Fruit fly (Drosophila melanogaster) whole organism, embryonic: ENCODE data around the gene VhaAC45RP.

Experiments used
- CG11093 ChIP-seq: fragments of 200-800 bp; sonication (Bioruptor generic); IDR thresholded peaks from 3 replicates; pipeline ENCODE4 v1.3.6; 2022; ENCODE audit warnings: missing biosample characterization, missing genetic modification characterization
- CG11456 ChIP-seq: fragments of 200-800 bp; sonication (Bioruptor generic); IDR thresholded peaks from 3 replicates; pipeline ENCODE4 v1.3.6; 2022; ENCODE audit warnings: missing biosample characterization, missing genetic modification characterization
- CG11695 ChIP-seq: fragments of 200-800 bp; sonication (Bioruptor generic); IDR thresholded peaks from 3 replicates; pipeline ENCODE4 v1.3.6; 2022; ENCODE audit warnings: missing biosample characterization, missing genetic modification characterization
- CG12104 ChIP-seq: fragments of 200-800 bp; sonication (Bioruptor generic); optimal IDR thresholded peaks from 3 replicates; lab custom pipeline; 2016; ENCODE audit warnings: missing biosample characterization, missing genetic modification characterization
- CG13123 ChIP-seq: fragments of 200-800 bp; sonication (Bioruptor generic); optimal IDR thresholded peaks from 2 replicates; lab custom pipeline; 2016; ENCODE audit warnings: missing biosample characterization, missing genetic modification characterization
- CG13296 ChIP-seq: fragments of 200-800 bp; sonication (Bioruptor generic); optimal IDR thresholded peaks from 3 replicates; lab custom pipeline; 2018; ENCODE audit warnings: missing biosample characterization, mild to moderate bottlenecking, missing genetic modification characterization
- CG13894 ChIP-seq: fragments of 200-800 bp; sonication (Bioruptor generic); optimal IDR thresholded peaks from 3 replicates; lab custom pipeline; 2018; ENCODE audit warnings: missing biosample characterization, mild to moderate bottlenecking, missing genetic modification characterization, moderate library complexity
- CG14441 ChIP-seq: fragments of 200-800 bp; sonication (Bioruptor generic); IDR thresholded peaks from 2 replicates; pipeline ENCODE4 v1.3.6; 2022; ENCODE audit warnings: missing biosample characterization, missing genetic modification characterization
- CG16863 ChIP-seq: fragments of 200-800 bp; sonication (Bioruptor generic); optimal IDR thresholded peaks from 3 replicates; lab custom pipeline; 2016; ENCODE audit warnings: missing biosample characterization, missing genetic modification characterization
- CG17568 ChIP-seq: fragments of 200-800 bp; sonication (Bioruptor generic); optimal IDR thresholded peaks from 2 replicates; lab custom pipeline; 2018; ENCODE audit warnings: missing biosample characterization, mild to moderate bottlenecking, missing genetic modification characterization, moderate library complexity
- CG18619 ChIP-seq: fragments of 200-800 bp; sonication (Bioruptor generic); optimal IDR thresholded peaks from 3 replicates; lab custom pipeline; 2017; ENCODE audit warnings: missing biosample characterization, mild to moderate bottlenecking, missing genetic modification characterization
- CG2129 ChIP-seq: fragments of 200-800 bp; sonication (Bioruptor generic); IDR thresholded peaks from 2 replicates; pipeline ENCODE4 v1.3.6; 2022; ENCODE audit warnings: missing biosample characterization, missing genetic modification characterization; ENCODE audit not compliant: partially characterized antibody
- CG3995 ChIP-seq: fragments of 200-800 bp; sonication (Bioruptor generic); optimal IDR thresholded peaks from 3 replicates; lab custom pipeline; 2016; ENCODE audit warnings: missing biosample characterization, missing genetic modification characterization
- CG4404 ChIP-seq: fragments of 200-800 bp; sonication (Bioruptor generic); IDR thresholded peaks from 2 replicates; pipeline ENCODE4 v1.3.6; 2022; ENCODE audit warnings: missing biosample characterization, missing genetic modification characterization
- CG5245 ChIP-seq: fragments of 200-800 bp; sonication (Bioruptor generic); optimal IDR thresholded peaks from 3 replicates; lab custom pipeline; 2016; ENCODE audit warnings: missing biosample characterization, missing genetic modification characterization
- CG6175 ChIP-seq: fragments of 200-800 bp; sonication (Bioruptor generic); IDR thresholded peaks from 3 replicates; pipeline ENCODE4 v1.3.6; 2022; ENCODE audit warnings: missing biosample characterization, missing genetic modification characterization
- CG6254 ChIP-seq: fragments of 200-800 bp; sonication (Bioruptor generic); optimal IDR thresholded peaks from 3 replicates; lab custom pipeline; 2017; ENCODE audit warnings: mild to moderate bottlenecking, missing biosample characterization, missing genetic modification reagents, missing genetic modification characterization
- CG8281 ChIP-seq: fragments of 200-800 bp; sonication (Bioruptor generic); optimal IDR thresholded peaks from 2 replicates; lab custom pipeline; 2018; ENCODE audit warnings: missing biosample characterization, mild to moderate bottlenecking, missing genetic modification characterization, moderate library complexity
- D ChIP-seq, 2 experiments: fragments of 200-800 bp in 1 of 2; fragments of >200 bp in 1 of 2; sonication (Bioruptor generic) in 1 of 2; optimal IDR thresholded peaks; 2 replicates in 1 of 2; 3 replicates in 1 of 2; lab custom pipeline; 2017; ENCODE audit warnings: mild to moderate bottlenecking in 1 of 2, missing biosample characterization in 1 of 2, missing genetic modification characterization in 1 of 2, missing genetic modification reagents in 1 of 2
- Dll ChIP-seq: fragments of 200-800 bp; sonication (Bioruptor generic); IDR thresholded peaks from 4 replicates; pipeline ENCODE4 v1.3.6; 2022; ENCODE audit warnings: missing biosample characterization, missing genetic modification characterization; ENCODE audit not compliant: partially characterized antibody
- E2f2 ChIP-seq: fragments of 200-800 bp; sonication (Bioruptor generic); IDR thresholded peaks from 2 replicates; pipeline ENCODE4 v1.3.6; 2022; ENCODE audit warnings: missing biosample characterization, missing genetic modification characterization
- GATAe ChIP-seq: fragments of 200-800 bp; sonication (Bioruptor generic); conservative IDR thresholded peaks from 2 replicates; pipeline ENCODE4 v1.3.6; 2022; ENCODE audit warnings: missing biosample characterization, missing genetic modification characterization
- Gug ChIP-seq: fragments of 200-800 bp; sonication (Bioruptor generic); IDR thresholded peaks from 4 replicates; pipeline ENCODE4 v1.3.6; 2022; ENCODE audit warnings: missing biosample characterization, missing genetic modification characterization
- H15 ChIP-seq: fragments of 200-800 bp; sonication (Bioruptor generic); IDR thresholded peaks from 3 replicates; pipeline ENCODE4 v1.3.6; 2022; ENCODE audit warnings: missing biosample characterization, missing genetic modification characterization
- HLHmδ ChIP-seq: fragments of 200-800 bp; sonication (Bioruptor generic); optimal IDR thresholded peaks from 2 replicates; lab custom pipeline; 2018; ENCODE audit warnings: missing biosample characterization, mild to moderate bottlenecking, missing genetic modification characterization, moderate library complexity
- Neu2 ChIP-seq: fragments of 200-800 bp; sonication (Bioruptor generic); optimal IDR thresholded peaks from 3 replicates; lab custom pipeline; 2016; ENCODE audit warnings: missing biosample characterization, missing genetic modification characterization, borderline replicate concordance
- Opbp ChIP-seq: fragments of 200-800 bp; sonication (Bioruptor generic); IDR thresholded peaks from 3 replicates; pipeline ENCODE4 v1.3.6; 2022; ENCODE audit warnings: missing biosample characterization, missing genetic modification characterization; ENCODE audit not compliant: partially characterized antibody
- Pdp1 ChIP-seq, 2 experiments: fragments of 200-800 bp; sonication (Bioruptor generic); optimal IDR thresholded peaks; 3 replicates each; lab custom pipeline; 2016; ENCODE audit warnings: missing biosample characterization in 2 of 2, missing genetic modification characterization in 2 of 2, mild to moderate bottlenecking in 1 of 2, moderate library complexity in 1 of 2
- Xbp1 ChIP-seq: fragments of 200-800 bp; sonication (Bioruptor generic); optimal IDR thresholded peaks from 3 replicates; lab custom pipeline; 2016; ENCODE audit warnings: missing biosample characterization, mild to moderate bottlenecking, missing genetic modification characterization
- ap ChIP-seq: fragments of 200-800 bp; sonication (Bioruptor generic); IDR thresholded peaks from 2 replicates; pipeline ENCODE4 v1.3.6; 2022; ENCODE audit warnings: missing biosample characterization, missing genetic modification characterization
- ara ChIP-seq: fragments of 200-800 bp; sonication (Bioruptor generic); IDR thresholded peaks from 2 replicates; pipeline ENCODE4 v1.3.6; 2022; ENCODE audit warnings: missing biosample characterization, missing genetic modification characterization
- cg ChIP-seq: fragments of 200-800 bp; sonication (Bioruptor generic); optimal IDR thresholded peaks from 3 replicates; lab custom pipeline; 2019; ENCODE audit warnings: missing biosample characterization, mild to moderate bottlenecking, missing genetic modification characterization, moderate library complexity
- dati ChIP-seq: fragments of 200-800 bp; sonication (Bioruptor generic); IDR thresholded peaks from 2 replicates; pipeline ENCODE4 v1.3.6; 2022; ENCODE audit warnings: missing biosample characterization, missing genetic modification characterization
- dmrt99B ChIP-seq: fragments of 200-800 bp; sonication (Bioruptor generic); optimal IDR thresholded peaks from 2 replicates; lab custom pipeline; 2018; ENCODE audit warnings: missing biosample characterization, mild to moderate bottlenecking, missing genetic modification characterization, moderate library complexity
- ems ChIP-seq: fragments of 200-800 bp; sonication (Bioruptor generic); optimal IDR thresholded peaks from 3 replicates; lab custom pipeline; 2016; ENCODE audit warnings: missing biosample characterization, missing genetic modification characterization
- fd102C ChIP-seq: fragments of 200-800 bp; sonication (Bioruptor generic); optimal IDR thresholded peaks from 2 replicates; lab custom pipeline; 2018; ENCODE audit warnings: missing biosample characterization, mild to moderate bottlenecking, missing genetic modification characterization, moderate library complexity
- fd64A ChIP-seq: fragments of 200-800 bp; sonication (Bioruptor generic); optimal IDR thresholded peaks from 3 replicates; lab custom pipeline; 2018; ENCODE audit warnings: missing biosample characterization, mild to moderate bottlenecking, missing genetic modification characterization
- fu2 ChIP-seq: fragments of 200-800 bp; sonication (Bioruptor generic); optimal IDR thresholded peaks from 2 replicates; lab custom pipeline; 2016; ENCODE audit warnings: missing biosample characterization, missing genetic modification characterization
- gem ChIP-seq: fragments of 200-800 bp; sonication (Bioruptor generic); optimal IDR thresholded peaks from 2 replicates; lab custom pipeline; 2019; ENCODE audit warnings: missing biosample characterization, mild to moderate bottlenecking, missing genetic modification characterization, moderate library complexity
- inv ChIP-seq: fragments of 200-800 bp; sonication (Bioruptor generic); IDR thresholded peaks from 2 replicates; pipeline ENCODE4 v1.3.6; 2022; ENCODE audit warnings: missing biosample characterization, missing genetic modification characterization; ENCODE audit not compliant: partially characterized antibody
- knrl ChIP-seq: fragments of 200-800 bp; sonication (Bioruptor generic); IDR thresholded peaks from 3 replicates; pipeline ENCODE4 v1.3.6; 2022; ENCODE audit warnings: missing biosample characterization, missing genetic modification characterization; ENCODE audit not compliant: partially characterized antibody
- nerfin-1 ChIP-seq: fragments of 200-800 bp; sonication (Bioruptor generic); optimal IDR thresholded peaks from 3 replicates; lab custom pipeline; 2019; ENCODE audit warnings: missing biosample characterization, mild to moderate bottlenecking, missing genetic modification characterization, moderate library complexity
- org-1 ChIP-seq: fragments of 200-800 bp; sonication (Bioruptor generic); optimal IDR thresholded peaks from 2 replicates; lab custom pipeline; 2017; ENCODE audit warnings: missing biosample characterization, missing genetic modification characterization
- otp ChIP-seq: fragments of 200-800 bp; sonication (Bioruptor generic); IDR thresholded peaks from 3 replicates; pipeline ENCODE4, ENCODE4 v1.3.6; 2022; ENCODE audit warnings: missing biosample characterization, missing genetic modification characterization
- pfk ChIP-seq: fragments of 200-800 bp; sonication (Bioruptor generic); optimal IDR thresholded peaks from 2 replicates; lab custom pipeline; 2018; ENCODE audit warnings: missing biosample characterization, mild to moderate bottlenecking, missing genetic modification characterization, moderate library complexity
- sob ChIP-seq: fragments of 200-800 bp; sonication (Bioruptor generic); IDR thresholded peaks from 2 replicates; pipeline ENCODE4 v1.3.6; 2022; ENCODE audit warnings: missing biosample characterization, missing genetic modification characterization
- unpg ChIP-seq: fragments of 200-800 bp; sonication (Bioruptor generic); optimal IDR thresholded peaks from 3 replicates; lab custom pipeline; 2018; ENCODE audit warnings: missing biosample characterization, mild to moderate bottlenecking, missing genetic modification characterization, moderate library complexity
- vnd ChIP-seq: fragments of 200-800 bp; sonication (Bioruptor generic); IDR thresholded peaks from 3 replicates; pipeline ENCODE4 v1.3.6; 2022; ENCODE audit warnings: missing biosample characterization, missing genetic modification characterization; ENCODE audit not compliant: partially characterized antibody
- zfh2 ChIP-seq: fragments of 200-800 bp; sonication (Bioruptor generic); optimal IDR thresholded peaks from 2 replicates; lab custom pipeline; 2016; ENCODE audit warnings: missing biosample characterization, missing genetic modification characterization

Gene VhaAC45RP

DNA sequence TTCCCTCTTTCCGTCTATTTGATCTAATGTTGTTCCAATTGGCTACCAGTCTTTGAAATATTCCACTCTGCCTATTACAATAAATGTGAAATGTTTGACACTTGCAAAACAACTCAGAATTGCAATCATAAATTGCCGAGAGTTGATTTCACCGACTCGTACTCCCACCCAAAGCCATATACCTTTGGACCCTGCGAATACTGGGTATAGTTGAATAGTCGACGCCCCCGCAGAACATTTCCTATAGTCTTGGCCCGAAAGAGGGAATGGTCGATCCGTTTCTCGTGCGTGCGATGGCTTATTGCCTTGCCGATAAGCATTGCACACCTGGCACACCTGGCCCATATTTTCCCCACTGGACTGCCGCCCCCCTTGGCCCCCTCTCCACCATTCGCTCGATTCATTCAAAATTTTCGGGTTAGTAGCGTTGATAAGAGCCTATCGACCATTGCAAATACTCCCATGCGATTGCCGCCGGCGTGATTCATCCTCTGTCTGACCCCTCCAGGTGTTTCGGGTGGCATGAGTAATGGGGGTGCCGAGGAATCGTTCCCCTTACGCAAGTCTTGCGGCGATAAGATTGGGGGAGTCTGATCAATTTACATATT lies 34.0 kb upstream of the VhaAC45RP start (continued):
- TF ChIP-seq CG13894 (tag; lab: Kevin White, UChicago) (no peak), CG13296 (peak; percentile 52), otp (GFP tag; lab: Robert Waterston, UW) (0 out of 3 replicates have a peak, but pooled peaks have one; percentile 24), CG4404 (GFP tag; lab: Robert Waterston, UW) (no peak), Xbp1 (GFP tag; lab: Kevin White, UChicago) (peak; percentile 11), dmrt99B (tag; lab: Kevin White, UChicago) (peak; percentile 39), pfk (GFP tag; lab: Kevin White, UChicago) (no peak), CG11695 (GFP tag; lab: Robert Waterston, UW) (no peak), fd64A (GFP tag; lab: Kevin White, UChicago) (no peak), CG14441 (no peak), zfh2 (GFP tag; lab: Kevin White, UChicago) (peak; percentile 11), CG18619 (GFP tag; lab: Kevin White, UChicago) (no peak), Dll (GFP tag; lab: Robert Waterston, UW) (no peak), CG17568 (GFP tag; lab: Kevin White, UChicago) (no peak), cg (GFP tag; lab: Kevin White, UChicago) (no peak), gem (tag; lab: Kevin White, UChicago) (peak; percentile 34), fu2 (GFP tag; lab: Kevin White, UChicago) (no peak), GATAe (GFP tag; lab: Robert Waterston, UW) (0 out of 2 replicates have a peak, but pooled peaks have one; percentile 46), HLHmδ (GFP tag; lab: Kevin White, UChicago) (no peak), inv (GFP tag; lab: Robert Waterston, UW) (no peak), CG11093 (no peak), Pdp1 (GFP tag; optimal IDR thresholded peaks at IDR 0.05; lab: Kevin White, UChicago) (peak; percentile 29 to 80), CG12104 (no peak), nerfin-1 (tag; lab: Kevin White, UChicago) (no peak), CG6254 (GFP tag; lab: Kevin White, UChicago) (no peak), CG13123 (GFP tag; lab: Kevin White, UChicago) (no peak), CG6175 (GFP tag; lab: Robert Waterston, UW) (no peak), CG8281 (no peak), ems (peak; percentile 24), CG16863 (no peak), Neu2 (no peak), E2f2 (GFP tag; lab: Robert Waterston, UW) (no peak), unpg (GFP tag; lab: Kevin White, UChicago) (no peak), fd102C (no peak), H15 (GFP tag; lab: Robert Waterston, UW) (no peak), vnd (GFP tag; lab: Robert Waterston, UW) (no peak), CG11456 (GFP tag; lab: Robert Waterston, UW) (peak; percentile 71; the same call in 2 of the 3 replicates), knrl (GFP tag; lab: Robert Waterston, UW) (no peak), sob (peak; percentile 52), ara (GFP tag; lab: Robert Waterston, UW) (no peak), CG3995 (GFP tag; lab: Kevin White, UChicago) (no peak), CG2129 (no peak), CG5245 (GFP tag; lab: Kevin White, UChicago) (no peak), dati (GFP tag; lab: Robert Waterston, UW) (no peak), Opbp (GFP tag; lab: Robert Waterston, UW) (no peak), D (optimal IDR thresholded peaks at IDR 0.05; lab: Kevin White, UChicago) (no peak), D (GFP tag; optimal IDR thresholded peaks at IDR 0.05; lab: Kevin White, UChicago) (no peak), org-1 (GFP tag; lab: Kevin White, UChicago) (no peak), ap (GFP tag; lab: Robert Waterston, UW) (no peak), Gug (GFP tag; lab: Robert Waterston, UW) (no peak; the same call in 3 of the 4 replicates)
